Worm (Caenorhabditis elegans): ENCODE results near the gene Y43F8B.28.

ce11 chrV:19449544-19449943, 35.6 kb upstream of the Y43F8B.28 start, which contains the start of gene M04C3.5:
- TF ChIP-seq hmbx-1 (tag; optimal IDR thresholded peaks at IDR 0.05) (no peak), ama-1 (optimal IDR thresholded peaks at IDR 0.05) (no peak), sea-1 (GFP tag; conservative IDR thresholded peaks at IDR 0.05) (no peak)

Data from whole organism, early embryonic.